Fruit fly (Drosophila melanogaster): Measurements from ENCODE around the gene CG17751.

Gene CG17751

DNA sequence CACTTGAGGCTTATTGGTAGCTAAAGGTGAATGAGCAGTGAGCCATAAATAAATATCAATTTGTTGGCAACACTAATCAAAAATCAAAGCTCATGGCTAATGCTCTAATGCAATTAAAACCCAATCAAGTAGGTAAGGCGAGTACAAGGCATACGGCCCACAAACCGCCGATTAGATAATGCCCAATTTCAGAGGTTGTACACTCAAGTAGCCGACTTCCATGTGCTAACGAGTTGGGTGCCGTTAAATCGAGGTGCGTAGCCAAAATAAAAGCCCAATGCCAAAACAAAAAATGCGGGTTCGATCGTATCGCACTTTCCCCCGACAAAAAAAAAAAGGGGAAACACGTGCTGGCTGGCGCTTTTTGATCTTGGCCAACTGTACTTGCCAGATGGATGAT lies 15.0 kb downstream of the CG17751 start (continued):
- TF ChIP-seq Rfx (GFP tag; IDR thresholded peaks at IDR 0.05) (peak; percentile 9; the same call in 1 of the 2 replicates), CG13296 (GFP tag; optimal IDR thresholded peaks at IDR 0.05) (peak; percentile 24), luna (GFP tag; optimal IDR thresholded peaks at IDR 0.05) (no peak), h (optimal IDR thresholded peaks at IDR 0.05) (no peak), CG13287 (GFP tag; IDR thresholded peaks at IDR 0.05; ENCODE audit: partially characterized antibody) (no peak; the same call in 1 of the 2 replicates), YL-1 (GFP tag; optimal IDR thresholded peaks at IDR 0.05) (no peak), wor (GFP tag; IDR thresholded peaks at IDR 0.05) (no peak), HHEX (GFP tag; optimal IDR thresholded peaks at IDR 0.05) (no peak), CG2120 (GFP tag; optimal IDR thresholded peaks at IDR 0.05) (no peak), Oaz (GFP tag; IDR thresholded peaks at IDR 0.05) (no peak), salm (tag; optimal IDR thresholded peaks at IDR 0.05) (no peak), Lpt (GFP tag; optimal IDR thresholded peaks at IDR 0.05) (no peak), rib (GFP tag; IDR thresholded peaks at IDR 0.05) (no peak), lmd (GFP tag; IDR thresholded peaks at IDR 0.05) (no peak), PHDP (tag; optimal IDR thresholded peaks at IDR 0.05) (peak; percentile 35), Hr51 (GFP tag; optimal IDR thresholded peaks at IDR 0.05) (peak in 1 of 2 experiments; percentile 5), B-H2 (GFP tag; optimal IDR thresholded peaks at IDR 0.05) (peak; percentile 3), CG3847 (GFP tag; IDR thresholded peaks at IDR 0.05) (no peak), Drgx (GFP tag; IDR thresholded peaks at IDR 0.05) (no peak), CG2129 (GFP tag; IDR thresholded peaks at IDR 0.05; ENCODE audit: partially characterized antibody) (no peak), HmgZ (tag; optimal IDR thresholded peaks at IDR 0.05) (peak; percentile 50), CG10565 (GFP tag; optimal IDR thresholded peaks at IDR 0.05) (no peak), CHES-1-like (GFP tag; optimal IDR thresholded peaks at IDR 0.05) (no peak), hkb (optimal IDR thresholded peaks at IDR 0.05) (no peak), hkb (GFP tag; IDR thresholded peaks at IDR 0.05) (peak; percentile 27; the same call in 1 of the 2 replicates), pan (optimal IDR thresholded peaks at IDR 0.05) (no peak), pan (GFP tag; optimal IDR thresholded peaks at IDR 0.05 in 1 of 2, IDR thresholded peaks at IDR 0.05 in 1 of 2) (no peak), CG32532 (GFP tag; IDR thresholded peaks at IDR 0.05) (peak; percentile 41), CG10431 (GFP tag; optimal IDR thresholded peaks at IDR 0.05) (no peak), HLH54F (GFP tag; optimal IDR thresholded peaks at IDR 0.05) (no peak), inv (GFP tag; IDR thresholded peaks at IDR 0.05; ENCODE audit: partially characterized antibody) (no peak)

dm6 chr3R:19623606-19624005 lies 16.6 kb downstream of the CG17751 start:
- TF ChIP-seq bigmax (GFP tag; optimal IDR thresholded peaks at IDR 0.05) (no peak), toy (GFP tag; IDR thresholded peaks at IDR 0.05) (no peak), ranshi (GFP tag; IDR thresholded peaks at IDR 0.05) (peak; percentile 69), MBD-R2 (GFP tag; IDR thresholded peaks at IDR 0.05) (no peak; the same call in 1 of the 2 replicates), CG7839 (tag; optimal IDR thresholded peaks at IDR 0.05) (peak; percentile 73), corto (GFP tag; optimal IDR thresholded peaks at IDR 0.05) (no peak), ase (GFP tag; IDR thresholded peaks at IDR 0.05) (0 out of 3 replicates have a peak, but pooled peaks have one; percentile 59), Optix (GFP tag; IDR thresholded peaks at IDR 0.05) (peak; percentile 70; the same call in 2 of the 3 replicates), CG15479 (GFP tag; optimal IDR thresholded peaks at IDR 0.05) (no peak), tna (GFP tag; IDR thresholded peaks at IDR 0.05; ENCODE audit: partially characterized antibody) (no peak), CG4404 (GFP tag; IDR thresholded peaks at IDR 0.05) (no peak), sima (GFP tag; optimal IDR thresholded peaks at IDR 0.05) (no peak), CG30431 (GFP tag; optimal IDR thresholded peaks at IDR 0.05) (peak; percentile 19), C15 (GFP tag; IDR thresholded peaks at IDR 0.05) (0 out of 3 replicates have a peak, but pooled peaks have one; percentile 51), CG11093 (GFP tag; IDR thresholded peaks at IDR 0.05) (0 out of 3 replicates have a peak, but pooled peaks have one; percentile 38), oc (tag; optimal IDR thresholded peaks at IDR 0.05) (peak; percentile 48), unpg (GFP tag; optimal IDR thresholded peaks at IDR 0.05) (peak; percentile 68), slp2 (GFP tag; optimal IDR thresholded peaks at IDR 0.05) (peak; percentile 36), ham (GFP tag; IDR thresholded peaks at IDR 0.05) (no peak), CG8944 (GFP tag; optimal IDR thresholded peaks at IDR 0.05) (peak; percentile 56), cad (GFP tag; optimal IDR thresholded peaks at IDR 0.05) (no peak), Fer1 (GFP tag; optimal IDR thresholded peaks at IDR 0.05) (peak; percentile 15), B-H1 (GFP tag; IDR thresholded peaks at IDR 0.05) (peak; percentile 53), lmd (GFP tag; IDR thresholded peaks at IDR 0.05) (peak; percentile 73)
